Fruit fly (Drosophila melanogaster) whole organism, embryonic: ENCODE results near the gene CG32767.

ENCODE experiments used
- Aef1 ChIP-seq: fragments of 200-800 bp; sonication (Bioruptor generic); IDR thresholded peaks from 3 replicates; pipeline ENCODE4 v1.3.6; 2022; ENCODE audit warnings: missing biosample characterization, missing genetic modification characterization
- Bteb2 ChIP-seq: fragments of 200-800 bp; sonication (Bioruptor generic); optimal IDR thresholded peaks from 2 replicates; lab custom pipeline; 2016; ENCODE audit warnings: missing biosample characterization, missing genetic modification characterization
- CG12659 ChIP-seq: fragments of 200-800 bp; sonication (Bioruptor generic); optimal IDR thresholded peaks from 3 replicates; lab custom pipeline; 2017; ENCODE audit warnings: mild to moderate bottlenecking, missing biosample characterization, missing genetic modification reagents, missing genetic modification characterization
- CG13296 ChIP-seq: fragments of 200-800 bp; sonication (Bioruptor generic); optimal IDR thresholded peaks from 3 replicates; lab custom pipeline; 2018; ENCODE audit warnings: missing biosample characterization, mild to moderate bottlenecking, missing genetic modification characterization
- CG14860 ChIP-seq: fragments of 200-800 bp; sonication (Bioruptor generic); IDR thresholded peaks from 3 replicates; pipeline ENCODE4 v1.3.6; 2022; ENCODE audit warnings: missing biosample characterization, missing genetic modification characterization; ENCODE audit not compliant: partially characterized antibody
- CG18011 ChIP-seq: fragments of 200-800 bp; sonication (Bioruptor generic); optimal IDR thresholded peaks from 2 replicates; lab custom pipeline; 2017; ENCODE audit warnings: missing biosample characterization, missing genetic modification characterization, mild to moderate bottlenecking, moderate library complexity, missing genotype
- CG18262 ChIP-seq: fragments of 200-800 bp; optimal IDR thresholded peaks from 3 replicates; lab custom pipeline; 2019; ENCODE audit warnings: missing biosample characterization, mild to moderate bottlenecking, missing genetic modification characterization, moderate library complexity
- CG18619 ChIP-seq: fragments of 200-800 bp; sonication (Bioruptor generic); optimal IDR thresholded peaks from 3 replicates; lab custom pipeline; 2017; ENCODE audit warnings: missing biosample characterization, mild to moderate bottlenecking, missing genetic modification characterization
- CG2678 ChIP-seq: fragments of 200-800 bp; sonication (Bioruptor generic); optimal IDR thresholded peaks from 3 replicates; lab custom pipeline; 2019; ENCODE audit warnings: missing biosample characterization, mild to moderate bottlenecking, missing genetic modification characterization, moderate library complexity
- CG34376 ChIP-seq: fragments of 200-800 bp; sonication (Bioruptor generic); optimal IDR thresholded peaks from 2 replicates; lab custom pipeline; 2018; ENCODE audit warnings: missing biosample characterization, mild to moderate bottlenecking, missing genetic modification characterization
- CG3995 ChIP-seq: fragments of 200-800 bp; sonication (Bioruptor generic); optimal IDR thresholded peaks from 3 replicates; lab custom pipeline; 2016; ENCODE audit warnings: missing biosample characterization, missing genetic modification characterization
- CG4328 ChIP-seq: fragments of 200-800 bp; sonication (Bioruptor generic); optimal IDR thresholded peaks from 3 replicates; lab custom pipeline; 2017; ENCODE audit warnings: missing biosample characterization, missing genetic modification reagents, missing genetic modification characterization
- CG6683 ChIP-seq: fragments of 200-800 bp; sonication (Bioruptor generic); optimal IDR thresholded peaks from 2 replicates; lab custom pipeline; 2017; ENCODE audit warnings: missing biosample characterization, mild to moderate bottlenecking, missing genetic modification characterization, missing genetic modification reagents
- CG6813 ChIP-seq: fragments of 200-800 bp; sonication (Bioruptor generic); optimal IDR thresholded peaks from 2 replicates; lab custom pipeline; 2017; ENCODE audit warnings: missing biosample characterization, missing genetic modification characterization, mild to moderate bottlenecking, moderate library complexity, missing genetic modification reagents
- CG9437 ChIP-seq: fragments of 200-800 bp; sonication (Bioruptor generic); optimal IDR thresholded peaks from 2 replicates; lab custom pipeline; 2018; ENCODE audit warnings: missing biosample characterization, mild to moderate bottlenecking, missing genetic modification characterization
- Dll ChIP-seq: fragments of 200-800 bp; sonication (Bioruptor generic); IDR thresholded peaks from 4 replicates; pipeline ENCODE4 v1.3.6; 2022; ENCODE audit warnings: missing biosample characterization, missing genetic modification characterization; ENCODE audit not compliant: partially characterized antibody
- Eip74EF ChIP-seq, 2 experiments: fragments of 200-800 bp in 1 of 2; fragments of >200 bp in 1 of 2; sonication (Bioruptor generic) in 1 of 2; optimal IDR thresholded peaks; 2 replicates each; lab custom pipeline; 2017 to 2019; ENCODE audit warnings: missing biosample characterization in 2 of 2, missing genetic modification characterization in 2 of 2, mild to moderate bottlenecking in 1 of 2, moderate library complexity in 1 of 2
- Elba2 ChIP-seq: fragments of 200-800 bp; sonication (Bioruptor generic); optimal IDR thresholded peaks from 3 replicates; lab custom pipeline; 2016; ENCODE audit warnings: missing biosample characterization, missing genetic modification characterization
- HLH4C ChIP-seq: fragments of 200-800 bp; sonication (Bioruptor generic); IDR thresholded peaks from 3 replicates; pipeline ENCODE4 v1.3.6; 2022; ENCODE audit warnings: missing biosample characterization, missing genetic modification characterization; ENCODE audit not compliant: partially characterized antibody
- HmgD ChIP-seq: fragments of 200-800 bp; sonication (Bioruptor generic); optimal IDR thresholded peaks from 3 replicates; lab custom pipeline; 2016; ENCODE audit warnings: missing biosample characterization, missing genetic modification characterization
- Hmr ChIP-seq: fragments of 200-800 bp; sonication (Bioruptor generic); optimal IDR thresholded peaks from 3 replicates; lab custom pipeline; 2017; ENCODE audit warnings: mild to moderate bottlenecking, missing biosample characterization, missing genetic modification reagents, missing genetic modification characterization
- Lpt ChIP-seq: fragments of >200 bp; optimal IDR thresholded peaks from 2 replicates; lab custom pipeline; 2018; ENCODE audit warnings: missing biosample characterization, missing genetic modification characterization
- Nf-YA ChIP-seq: fragments of 200-800 bp; sonication (Bioruptor generic); IDR thresholded peaks from 2 replicates; pipeline ENCODE4 v1.3.6; 2022; ENCODE audit warnings: missing biosample characterization, missing genetic modification characterization
- Poxn ChIP-seq: fragments of 200-800 bp; sonication (Bioruptor generic); IDR thresholded peaks from 2 replicates; pipeline ENCODE4 v1.3.6; 2022; ENCODE audit warnings: missing biosample characterization, missing genetic modification characterization
- Sox100B ChIP-seq: fragments of 200-800 bp; sonication (Bioruptor generic); optimal IDR thresholded peaks from 3 replicates; lab custom pipeline; 2018; ENCODE audit warnings: missing biosample characterization, mild to moderate bottlenecking, missing genetic modification characterization
- Spps ChIP-seq: fragments of 200-800 bp; sonication (Bioruptor generic); optimal IDR thresholded peaks from 2 replicates; lab custom pipeline; 2018; ENCODE audit warnings: missing biosample characterization, mild to moderate bottlenecking, missing genetic modification characterization
- Xbp1 ChIP-seq: fragments of 200-800 bp; sonication (Bioruptor generic); optimal IDR thresholded peaks from 3 replicates; lab custom pipeline; 2016; ENCODE audit warnings: missing biosample characterization, mild to moderate bottlenecking, missing genetic modification characterization
- ab ChIP-seq: fragments of 200-800 bp; sonication (Bioruptor generic); optimal IDR thresholded peaks from 2 replicates; lab custom pipeline; 2016; ENCODE audit warnings: missing biosample characterization, missing genetic modification characterization
- al ChIP-seq: fragments of 200-800 bp; sonication (Bioruptor generic); IDR thresholded peaks from 2 replicates; pipeline ENCODE4 v1.3.6; 2022; ENCODE audit warnings: missing biosample characterization, missing genetic modification characterization
- az2 ChIP-seq: fragments of 200-800 bp; sonication (Bioruptor generic); optimal IDR thresholded peaks from 3 replicates; lab custom pipeline; 2016; ENCODE audit warnings: missing biosample characterization, missing genetic modification characterization
- chinmo ChIP-seq: fragments of 200-800 bp; sonication (Bioruptor generic); IDR thresholded peaks from 4 replicates; pipeline ENCODE4 v1.3.6; 2022; ENCODE audit warnings: missing biosample characterization, missing genetic modification characterization; ENCODE audit not compliant: partially characterized antibody
- chm ChIP-seq: fragments of 200-800 bp; sonication (Bioruptor generic); IDR thresholded peaks from 2 replicates; pipeline ENCODE4 v1.3.6; 2022; ENCODE audit warnings: missing biosample characterization, missing genetic modification characterization
- crol ChIP-seq: fragments of 200-800 bp; sonication (Bioruptor generic); IDR thresholded peaks from 2 replicates; pipeline ENCODE4 v1.3.6; 2022; ENCODE audit warnings: missing biosample characterization, missing genetic modification characterization
- dimm ChIP-seq: fragments of 200-800 bp; sonication (Bioruptor generic); IDR thresholded peaks from 2 replicates; pipeline ENCODE4 v1.3.6; 2022; ENCODE audit warnings: missing biosample characterization, missing genetic modification characterization
- esg ChIP-seq: fragments of 200-800 bp; sonication (Bioruptor generic); conservative IDR thresholded peaks from 2 replicates; pipeline ENCODE4 v1.3.6; 2022; ENCODE audit warnings: missing biosample characterization, missing genetic modification characterization
- fd96Cb ChIP-seq: fragments of 200-800 bp; sonication (Bioruptor generic); optimal IDR thresholded peaks from 2 replicates; lab custom pipeline; 2018; ENCODE audit warnings: missing biosample characterization, mild to moderate bottlenecking, missing genetic modification characterization, moderate library complexity
- gsb-n ChIP-seq: fragments of 200-800 bp; sonication (Bioruptor generic); optimal IDR thresholded peaks from 3 replicates; lab custom pipeline; 2018; ENCODE audit warnings: missing biosample characterization, mild to moderate bottlenecking, missing genetic modification characterization
- h ChIP-seq: fragments of >200 bp; optimal IDR thresholded peaks from 2 replicates; lab custom pipeline; 2017
- hb ChIP-seq: fragments of 200-800 bp; sonication (Bioruptor generic); IDR thresholded peaks from 3 replicates; pipeline ENCODE4 v1.3.6; 2022; ENCODE audit warnings: missing biosample characterization, missing genetic modification characterization; ENCODE audit not compliant: partially characterized antibody
- ind ChIP-seq: fragments of 200-800 bp; sonication (Bioruptor generic); optimal IDR thresholded peaks from 3 replicates; lab custom pipeline; 2016; ENCODE audit warnings: missing biosample characterization, missing genetic modification characterization
- kah ChIP-seq: fragments of 200-800 bp; sonication (Bioruptor generic); optimal IDR thresholded peaks from 2 replicates; lab custom pipeline; 2018; ENCODE audit warnings: missing biosample characterization, mild to moderate bottlenecking, missing genetic modification characterization
- lilli ChIP-seq: fragments of 200-800 bp; sonication (Bioruptor generic); optimal IDR thresholded peaks from 3 replicates; lab custom pipeline; 2016; ENCODE audit warnings: missing biosample characterization, missing genetic modification characterization
- nerfin-2 ChIP-seq: fragments of 200-800 bp; sonication (Bioruptor generic); IDR thresholded peaks from 2 replicates; pipeline ENCODE4 v1.3.6; 2022; ENCODE audit warnings: missing biosample characterization, missing genetic modification characterization; ENCODE audit not compliant: partially characterized antibody
- salm ChIP-seq: fragments of 200-800 bp; sonication (Bioruptor generic); optimal IDR thresholded peaks from 2 replicates; lab custom pipeline; 2018; ENCODE audit warnings: missing biosample characterization, mild to moderate bottlenecking, missing genetic modification characterization
- so ChIP-seq: fragments of 200-800 bp; sonication (Bioruptor generic); IDR thresholded peaks from 3 replicates; pipeline ENCODE4 v1.3.6; 2022; ENCODE audit warnings: missing biosample characterization, missing genetic modification characterization
- toy ChIP-seq: fragments of 200-800 bp; sonication (Bioruptor generic); IDR thresholded peaks from 2 replicates; pipeline ENCODE4 v1.3.6; 2022; ENCODE audit warnings: missing biosample characterization, missing genetic modification characterization
- usp ChIP-seq: fragments of >200 bp; optimal IDR thresholded peaks from 2 replicates; lab custom pipeline; 2017; ENCODE audit warnings: missing biosample characterization, missing genetic modification characterization
- vnd ChIP-seq: fragments of 200-800 bp; sonication (Bioruptor generic); IDR thresholded peaks from 3 replicates; pipeline ENCODE4 v1.3.6; 2022; ENCODE audit warnings: missing biosample characterization, missing genetic modification characterization; ENCODE audit not compliant: partially characterized antibody
- z ChIP-seq: fragments of 200-800 bp; sonication (Bioruptor generic); IDR thresholded peaks from 3 replicates; pipeline ENCODE4 v1.3.6; 2022; ENCODE audit warnings: missing biosample characterization, missing genetic modification characterization

The CG32767 gene

DNA sequence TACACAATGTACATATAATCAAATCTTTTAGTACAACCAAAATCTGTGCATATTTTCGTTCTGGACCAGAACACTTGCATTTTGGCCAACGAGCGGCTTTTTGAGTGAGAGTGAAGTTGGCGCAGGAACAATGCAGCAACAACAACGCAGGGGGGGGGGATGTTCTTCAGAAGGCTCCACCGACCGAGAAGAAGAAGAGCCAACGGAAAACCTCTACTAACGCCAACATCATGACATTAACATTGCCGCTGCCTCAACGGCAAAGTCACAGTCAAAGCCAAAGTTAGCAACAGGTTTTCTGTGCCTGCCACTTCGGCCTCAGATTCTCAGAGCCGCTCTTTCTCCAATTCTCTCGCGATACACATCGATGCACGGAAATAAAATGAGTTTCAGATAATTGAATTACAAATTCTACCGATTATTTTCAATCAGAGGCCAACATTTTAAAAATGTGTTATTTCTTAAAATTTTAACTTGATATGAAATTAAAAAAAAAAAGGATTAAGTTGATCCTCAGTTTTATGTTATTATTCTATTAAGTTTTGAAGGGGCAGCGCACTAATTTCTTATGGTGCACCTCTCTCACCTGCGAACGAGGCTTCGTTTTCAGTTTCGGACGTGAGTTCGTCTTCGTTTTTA lies 38.2 kb downstream of the CG32767 start (continued):
- TF ChIP-seq CG2678 (tag; lab: Kevin White, UChicago): peak; percentile 88
- peak; percentile 22 for TF ChIP-seq kah
- peak; percentile 69 for TF ChIP-seq CG6813 (GFP tag; lab: Kevin White, UChicago)
- TF ChIP-seq chinmo (GFP tag; lab: Robert Waterston, UW): no peak
- peak in 1 of 2 experiments; percentile 71 for TF ChIP-seq Eip74EF (GFP tag; optimal IDR thresholded peaks at IDR 0.05; lab: Kevin White, UChicago)
- no peak for TF ChIP-seq usp (GFP tag; lab: Kevin White, UChicago)
- TF ChIP-seq toy: 0 out of 2 replicates have a peak, but pooled peaks have one; percentile 29
- TF ChIP-seq vnd (GFP tag; lab: Robert Waterston, UW): no peak
- peak; percentile 61 for TF ChIP-seq CG9437
- peak; percentile 77 for TF ChIP-seq Spps (tag; lab: Kevin White, UChicago)
- no peak for TF ChIP-seq ab (GFP tag; lab: Kevin White, UChicago)
- TF ChIP-seq HLH4C: no peak
- peak; percentile 27 for TF ChIP-seq CG18011 (GFP tag; lab: Kevin White, UChicago)
- TF ChIP-seq esg (GFP tag; lab: Robert Waterston, UW): peak; percentile 60
- TF ChIP-seq h: no peak
- peak; percentile 37; the same call in 1 of the 2 replicates for TF ChIP-seq dimm
- TF ChIP-seq lilli (GFP tag; lab: Kevin White, UChicago): peak; percentile 83
- peak; percentile 54 for TF ChIP-seq salm (tag; lab: Kevin White, UChicago)
- peak; percentile 67; the same call in 1 of the 3 replicates for TF ChIP-seq so (GFP tag; lab: Robert Waterston, UW)
- TF ChIP-seq hb (GFP tag; lab: Robert Waterston, UW): no peak
- TF ChIP-seq ind (GFP tag; lab: Kevin White, UChicago): peak; percentile 67
- TF ChIP-seq az2 (GFP tag; lab: Kevin White, UChicago): peak; percentile 76
- TF ChIP-seq Aef1 (GFP tag; lab: Robert Waterston, UW): peak; percentile 49; the same call in 2 of the 3 replicates
- TF ChIP-seq CG13296: peak; percentile 72
- peak; percentile 74 for TF ChIP-seq Hmr (GFP tag; lab: Kevin White, UChicago)
- TF ChIP-seq Poxn: no peak; the same call in 1 of the 2 replicates
- peak; percentile 74 for TF ChIP-seq CG18619
- TF ChIP-seq al (GFP tag; lab: Robert Waterston, UW): peak; percentile 52; the same call in 1 of the 2 replicates
- no peak for TF ChIP-seq CG14860
- TF ChIP-seq CG18262 (tag; lab: Kevin White, UChicago): peak; percentile 87
- no peak; the same call in 1 of the 2 replicates for TF ChIP-seq chm (GFP tag; lab: Robert Waterston, UW)
- TF ChIP-seq fd96Cb (tag; lab: Kevin White, UChicago): peak; percentile 74
- peak; percentile 80 for TF ChIP-seq gsb-n
- TF ChIP-seq Xbp1 (GFP tag; lab: Kevin White, UChicago): peak; percentile 77
- no peak for TF ChIP-seq nerfin-2
- no peak for TF ChIP-seq z (GFP tag; lab: Robert Waterston, UW)
- no peak for TF ChIP-seq HmgD (GFP tag; lab: Kevin White, UChicago)
- TF ChIP-seq CG34376 (GFP tag; lab: Kevin White, UChicago): peak; percentile 29
- peak; percentile 83 for TF ChIP-seq Sox100B
- TF ChIP-seq CG12659 (GFP tag; lab: Kevin White, UChicago): peak; percentile 73
- TF ChIP-seq CG3995: no peak
- TF ChIP-seq crol: 0 out of 2 replicates have a peak, but pooled peaks have one; percentile 6
- no peak for TF ChIP-seq CG6683 (GFP tag; lab: Kevin White, UChicago)
- no peak for TF ChIP-seq Lpt
- TF ChIP-seq Bteb2: peak; percentile 69
- no peak for TF ChIP-seq Elba2 (GFP tag; lab: Kevin White, UChicago)
- TF ChIP-seq Nf-YA: peak; percentile 36; the same call in 1 of the 2 replicates
- no peak for TF ChIP-seq Dll (GFP tag; lab: Robert Waterston, UW)
- TF ChIP-seq CG4328: peak; percentile 62
